Worm (Caenorhabditis elegans) whole organism, L1 larva: ENCODE results near the gene eol-1.
A peak's percentile ranks its signal among the peaks of the same experiment; 100 is the strongest.

Source experiments
- C16A3.4 ChIP-seq: fragments of 150-350 bp; optimal IDR thresholded peaks from 2 replicates; lab custom pipeline; 2014; ENCODE audit warnings: missing biosample characterization, missing genetic modification characterization
- aha-1 ChIP-seq: fragments of 150-350 bp; optimal IDR thresholded peaks from 2 replicates; lab custom pipeline; 2014; ENCODE audit warnings: missing biosample characterization, missing genetic modification characterization
- ceh-63 ChIP-seq: fragments of 200-800 bp; sonication (Bioruptor generic); optimal IDR thresholded peaks from 2 replicates; lab custom pipeline; 2018; ENCODE audit warnings: mild to moderate bottlenecking, missing genetic modification characterization, missing compliant biosample characterization
- ceh-82 ChIP-seq, 3 experiments: fragments of 150-350 bp in 1 of 3; sonication (generic microtip) in 2 of 3; optimal IDR thresholded peaks; 2 replicates each; lab custom pipeline; 2014 to 2017; ENCODE audit warnings: missing biosample characterization in 3 of 3, missing genetic modification characterization in 3 of 3
- ceh-88 ChIP-seq: fragments of 200-800 bp; sonication (Bioruptor generic); IDR thresholded peaks from 2 replicates; pipeline ENCODE4 v1.3.6; 2022; ENCODE audit warnings: missing genetic modification characterization, missing compliant biosample characterization
- ceh-90 ChIP-seq: sonication (generic microtip); optimal IDR thresholded peaks from 2 replicates; lab custom pipeline; 2016; ENCODE audit warnings: missing genetic modification characterization, missing compliant biosample characterization
- dsc-1 ChIP-seq: sonication (generic microtip); optimal IDR thresholded peaks from 2 replicates; lab custom pipeline; 2016; ENCODE audit warnings: mild to moderate bottlenecking, missing genetic modification characterization, missing compliant biosample characterization
- efl-1 ChIP-seq, 4 experiments: fragments of 150-350 bp; optimal IDR thresholded peaks in 3 of 4; peaks in 1 of 4; 1 replicate in 1 of 4; 2 replicates in 3 of 4; lab custom pipeline; 2014; ENCODE audit warnings: missing biosample characterization in 2 of 4, missing genetic modification characterization in 2 of 4, missing genetic modification reagents in 2 of 4
- elt-2 ChIP-seq: sonication (generic microtip); optimal IDR thresholded peaks from 2 replicates; lab custom pipeline; 2016; ENCODE audit warnings: missing genetic modification characterization, mild to moderate bottlenecking, inconsistent platforms, missing compliant biosample characterization, missing genetic modification reagents
- elt-3 ChIP-seq, 6 experiments: fragments of 150-350 bp in 1 of 6; sonication (generic microtip); optimal IDR thresholded peaks; 2 replicates each; lab custom pipeline; 2017 to 2018; ENCODE audit warnings: missing biosample characterization in 6 of 6, missing genetic modification characterization in 6 of 6, inconsistent platforms in 1 of 6
- ets-5 ChIP-seq: fragments of 200-800 bp; sonication (Bioruptor generic); IDR thresholded peaks from 2 replicates; pipeline ENCODE4 v1.3.6; 2022; ENCODE audit warnings: missing genetic modification characterization, missing compliant biosample characterization
- fkh-10 ChIP-seq: sonication (generic microtip); optimal IDR thresholded peaks from 2 replicates; lab custom pipeline; 2017; ENCODE audit warnings: missing biosample characterization, missing genetic modification reagents, missing genetic modification characterization
- fkh-8 ChIP-seq: sonication (generic microtip); optimal IDR thresholded peaks from 2 replicates; lab custom pipeline; 2016; ENCODE audit warnings: mild to moderate bottlenecking, missing genetic modification characterization, missing compliant biosample characterization
- fos-1 ChIP-seq: fragments of 150-350 bp; optimal IDR thresholded peaks from 2 replicates; lab custom pipeline; 2014; ENCODE audit warnings: missing biosample characterization, missing genetic modification characterization
- hlh-4 ChIP-seq: sonication (generic microtip); optimal IDR thresholded peaks from 2 replicates; lab custom pipeline; 2016; ENCODE audit warnings: mild to moderate bottlenecking, missing genetic modification characterization, missing compliant biosample characterization
- hpl-2 ChIP-seq: fragments of 150-350 bp; optimal IDR thresholded peaks from 2 replicates; lab custom pipeline; 2014; ENCODE audit warnings: missing biosample characterization, missing genetic modification reagents, missing genetic modification characterization
- isw-1 ChIP-seq: fragments of 200-800 bp; sonication (Bioruptor generic); IDR thresholded peaks from 2 replicates; pipeline ENCODE4 v1.3.6; 2022; ENCODE audit warnings: missing genetic modification characterization, missing compliant biosample characterization
- jun-1 ChIP-seq: fragments of 150-350 bp; optimal IDR thresholded peaks from 2 replicates; lab custom pipeline; 2014; ENCODE audit warnings: missing biosample characterization, missing genetic modification reagents, missing genetic modification characterization
- lin-39 ChIP-seq: fragments of 150-350 bp; optimal IDR thresholded peaks from 2 replicates; lab custom pipeline; 2014; ENCODE audit warnings: missing biosample characterization, missing genetic modification reagents, missing genetic modification characterization
- mab-9 ChIP-seq: fragments of 200-800 bp; sonication (Bioruptor generic); IDR thresholded peaks from 2 replicates; pipeline ENCODE4 v1.3.6; 2022; ENCODE audit warnings: missing genetic modification reagents, missing genetic modification characterization, missing compliant biosample characterization
- mdl-1 ChIP-seq, 2 experiments: fragments of 150-350 bp; optimal IDR thresholded peaks; 2 replicates each; lab custom pipeline; 2014 to 2017; ENCODE audit warnings: missing biosample characterization in 2 of 2, missing genetic modification characterization in 2 of 2, inconsistent platforms in 1 of 2
- mep-1 ChIP-seq: fragments of 150-350 bp; optimal IDR thresholded peaks from 2 replicates; lab custom pipeline; 2014; ENCODE audit warnings: missing biosample characterization, missing genetic modification characterization
- nhr-20 ChIP-seq: sonication (generic microtip); optimal IDR thresholded peaks from 2 replicates; lab custom pipeline; 2016; ENCODE audit warnings: mild to moderate bottlenecking, missing genetic modification characterization, missing compliant biosample characterization
- nhr-237 ChIP-seq: fragments of 150-350 bp; optimal IDR thresholded peaks from 2 replicates; lab custom pipeline; 2014; ENCODE audit warnings: missing biosample characterization, missing genetic modification characterization
- nhr-47 ChIP-seq: sonication (generic microtip); optimal IDR thresholded peaks from 2 replicates; lab custom pipeline; 2016; ENCODE audit warnings: mild to moderate bottlenecking, missing genetic modification characterization, moderate library complexity, missing compliant biosample characterization
- nhr-71 ChIP-seq: sonication (generic microtip); optimal IDR thresholded peaks from 2 replicates; lab custom pipeline; 2016; ENCODE audit warnings: mild to moderate bottlenecking, missing genetic modification characterization, moderate library complexity, missing compliant biosample characterization
- nhr-84 ChIP-seq: sonication (generic microtip); optimal IDR thresholded peaks from 2 replicates; lab custom pipeline; 2017; ENCODE audit warnings: missing biosample characterization, missing genetic modification characterization
- nhr-85 ChIP-seq: sonication (generic microtip); peaks from one replicate; lab custom pipeline; 2016; ENCODE audit warnings: missing genetic modification characterization, inconsistent platforms, missing compliant biosample characterization
- pax-3 ChIP-seq: fragments of 200-800 bp; sonication (Bioruptor generic); optimal IDR thresholded peaks from 2 replicates; lab custom pipeline; 2018; ENCODE audit warnings: mild to moderate bottlenecking, missing genetic modification characterization, moderate library complexity, missing compliant biosample characterization
- sox-4 ChIP-seq: sonication (generic microtip); optimal IDR thresholded peaks from 2 replicates; lab custom pipeline; 2016; ENCODE audit warnings: missing genetic modification characterization, missing compliant biosample characterization
- tlp-1 ChIP-seq: fragments of 150-350 bp; optimal IDR thresholded peaks from 2 replicates; lab custom pipeline; 2014; ENCODE audit warnings: missing biosample characterization, missing genetic modification characterization
- unc-30 ChIP-seq: sonication (generic microtip); optimal IDR thresholded peaks from 2 replicates; lab custom pipeline; 2017; ENCODE audit warnings: missing biosample characterization, missing genetic modification characterization
- xbp-1 ChIP-seq: sonication (generic microtip); optimal IDR thresholded peaks from 2 replicates; lab custom pipeline; 2016; ENCODE audit warnings: missing genetic modification characterization, missing compliant biosample characterization
- zip-4 ChIP-seq: fragments of 200-800 bp; sonication (Bioruptor generic); optimal IDR thresholded peaks from 2 replicates; lab custom pipeline; 2018; ENCODE audit warnings: mild to moderate bottlenecking, missing genetic modification characterization, moderate library complexity, missing compliant biosample characterization

Gene eol-1

DNA sequence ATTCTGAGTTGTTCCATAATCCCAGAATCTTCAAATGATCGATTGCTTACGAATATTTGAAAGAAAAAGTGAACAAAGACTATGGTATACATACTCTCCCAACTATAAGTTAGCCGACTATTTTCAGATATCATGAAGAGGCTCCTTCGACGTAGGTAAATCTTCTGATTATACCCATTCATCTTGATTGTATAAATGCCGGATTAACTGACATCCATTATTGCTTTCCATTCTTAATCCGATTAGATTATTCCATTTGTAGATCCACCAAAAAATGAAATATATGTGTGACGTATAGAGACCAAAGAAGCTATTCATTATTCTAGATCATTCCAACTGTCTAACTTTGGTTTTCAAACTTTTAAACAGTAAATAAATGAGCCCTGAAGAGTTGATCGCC lies 12.8 kb upstream of the eol-1 start:
- TF ChIP-seq dsc-1 (tag; lab: Kevin White, UChicago) (peak; percentile 59), fkh-10 (GFP tag; lab: Kevin White, UChicago) (no peak), ceh-82 (tag; optimal IDR thresholded peaks at IDR 0.05; lab: Kevin White, UChicago) (no peak), ceh-90 (tag; lab: Kevin White, UChicago) (no peak), nhr-20 (tag; lab: Kevin White, UChicago) (no peak), nhr-47 (tag; lab: Kevin White, UChicago) (peak; percentile 47), pax-3 (tag; lab: Kevin White, UChicago) (peak; percentile 86), fkh-8 (tag; lab: Kevin White, UChicago) (peak; percentile 37), unc-30 (no peak), sox-4 (peak; percentile 19), C16A3.4 (no peak), nhr-71 (peak; percentile 12)

DNA sequence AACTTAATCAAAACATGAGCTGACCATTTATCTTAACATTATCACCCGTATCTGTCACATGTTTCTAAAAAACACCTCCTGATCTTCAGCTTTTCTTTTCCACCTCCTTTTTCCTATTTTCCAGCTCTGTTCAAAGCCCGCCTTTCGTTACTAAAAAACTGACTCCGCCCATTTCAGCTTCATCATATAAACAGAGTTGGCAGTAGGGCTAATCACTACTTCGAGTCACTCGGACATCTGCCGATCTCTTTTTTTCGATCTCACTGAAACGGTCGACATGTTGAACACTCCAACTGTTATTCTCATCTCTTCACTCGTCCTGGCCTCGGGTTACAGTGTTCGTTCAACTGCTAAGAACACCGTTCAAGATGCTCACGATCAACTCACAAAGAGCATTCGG lies 11.8 kb upstream of the eol-1 start, which contains the start of gene droe-4:
droe-4 (plus strand) TSS at position 172 of the 400 bp plus-strand sequence.
- TF ChIP-seq tlp-1 (no peak), fkh-8 (tag; lab: Kevin White, UChicago) (peak; percentile 33), pax-3 (tag; lab: Kevin White, UChicago) (peak; percentile 66), nhr-47 (tag; lab: Kevin White, UChicago) (peak; percentile 40), dsc-1 (tag; lab: Kevin White, UChicago) (peak; percentile 66), ceh-63 (no peak), jun-1 (tag; lab: Kevin White, UChicago) (no peak), nhr-71 (peak; percentile 23)
- TF ChIP-seq, all 84 proteins: peak for 5

DNA sequence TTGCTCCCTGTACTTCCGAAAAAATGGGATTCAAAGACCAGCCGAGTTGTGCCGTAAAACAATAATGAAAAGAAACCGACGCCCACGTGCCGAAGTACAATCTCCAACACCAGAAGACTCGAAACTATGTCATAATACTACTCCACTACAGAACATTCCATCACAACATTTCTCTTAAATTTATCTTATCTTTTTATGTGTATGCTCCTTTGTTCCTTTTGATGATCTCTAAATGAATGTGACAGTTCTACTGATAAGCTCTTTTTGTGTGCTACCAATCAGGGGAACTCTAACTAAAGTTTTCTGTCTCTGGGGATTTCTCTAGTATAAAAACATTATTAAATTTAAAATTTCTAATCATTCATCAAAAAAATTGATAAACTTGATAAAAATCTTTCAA lies 6.1 kb upstream of the eol-1 start:
- TF ChIP-seq elt-2 (tag; lab: Kevin White, UChicago): peak; percentile 38
- TF ChIP-seq nhr-85: no peak
- TF ChIP-seq, all 84 proteins: peak for 1

DNA sequence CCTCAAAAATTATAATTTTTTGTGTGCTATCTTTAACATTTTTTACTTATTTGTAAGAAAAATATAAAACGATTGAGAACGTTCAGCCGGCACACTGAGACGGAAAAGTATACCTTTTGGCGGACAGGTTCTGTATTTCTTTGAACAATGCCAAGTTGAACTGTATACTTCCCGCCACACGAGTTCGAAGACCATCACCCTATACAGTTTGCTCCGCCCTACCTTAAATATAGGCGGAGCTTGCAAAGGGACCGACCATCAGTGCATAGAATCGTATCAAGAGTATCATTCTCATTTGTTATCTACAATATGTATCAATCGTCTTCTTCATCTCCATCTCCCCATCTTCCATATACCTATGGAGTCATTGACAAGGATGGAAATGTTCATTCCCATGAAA lies 4.1 kb upstream of the eol-1 start, which contains the start of gene end-1:
end-1 (plus strand) TSS at position 301 of the 400 bp plus-strand sequence.
- no peak for TF ChIP-seq isw-1 (GFP tag; lab: Robert Waterston, UW)
- no peak for TF ChIP-seq fos-1 (tag; lab: Kevin White, UChicago)
- TF ChIP-seq efl-1 (optimal IDR thresholded peaks at IDR 0.05; lab: Kevin White, UChicago): no peak
- no peak for TF ChIP-seq efl-1 (GFP tag; optimal IDR thresholded peaks at IDR 0.05 in 1 of 2; lab: Kevin White, UChicago)
- TF ChIP-seq nhr-237 (tag; lab: Kevin White, UChicago): no peak
- no peak for TF ChIP-seq pax-3 (tag; lab: Kevin White, UChicago)
- no peak for TF ChIP-seq ets-5 (GFP tag; lab: Robert Waterston, UW)
- TF ChIP-seq mab-9: no peak
- TF ChIP-seq nhr-20 (tag; lab: Kevin White, UChicago): no peak
- TF ChIP-seq ceh-88 (GFP tag; lab: Robert Waterston, UW): no peak
- no peak for TF ChIP-seq dsc-1 (tag; lab: Kevin White, UChicago)

DNA sequence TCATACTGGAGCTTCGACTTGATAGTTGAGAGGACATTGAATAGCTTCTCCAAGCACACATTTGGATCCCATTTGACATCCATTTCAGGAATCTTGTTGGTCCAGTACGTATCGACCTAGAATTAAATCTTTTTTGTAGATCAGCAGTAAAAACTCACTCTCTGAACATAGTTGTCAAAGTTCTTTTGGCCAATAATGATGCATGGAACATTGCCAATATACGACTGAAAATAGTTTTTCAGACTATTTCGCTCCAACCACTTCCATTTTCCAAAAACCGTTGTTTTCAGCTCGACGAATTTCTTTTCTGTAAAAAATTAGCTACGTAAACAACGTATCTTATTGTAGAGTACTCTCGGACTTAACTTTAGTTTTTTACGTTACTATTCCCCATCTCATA lies 970 bp upstream of the eol-1 start:
- TF ChIP-seq xbp-1 (tag; lab: Kevin White, UChicago) (no peak), mep-1 (tag; lab: Kevin White, UChicago) (no peak), nhr-84 (tag; lab: Kevin White, UChicago) (no peak), mdl-1 (tag; optimal IDR thresholded peaks at IDR 0.05; lab: Kevin White, UChicago) (no peak), aha-1 (tag; lab: Kevin White, UChicago) (no peak), ceh-90 (tag; lab: Kevin White, UChicago) (no peak), lin-39 (tag; lab: Kevin White, UChicago) (no peak), hlh-4 (tag; lab: Kevin White, UChicago) (no peak), zip-4 (GFP tag; lab: Kevin White, UChicago) (no peak), elt-3 (tag; optimal IDR thresholded peaks at IDR 0.05; lab: Kevin White, UChicago) (no peak), hpl-2 (no peak), sox-4 (no peak), tlp-1 (no peak), ceh-88 (GFP tag; lab: Robert Waterston, UW) (no peak)
